Worm (Caenorhabditis elegans) whole organism, young adult: ENCODE measurements around the gene ppm-1.H.

ENCODE experiments used
- B0035.1 ChIP-seq: sonication (generic microtip); optimal IDR thresholded peaks from 2 replicates; lab custom pipeline; 2016; ENCODE audit warnings: missing genetic modification characterization, mild to moderate bottlenecking, missing compliant biosample characterization, missing genotype, missing genetic modification reagents
- Y95B8A.8 ChIP-seq: fragments of 200-800 bp; sonication (Bioruptor generic); IDR thresholded peaks from 2 replicates; pipeline ENCODE4 v1.3.6; 2022; ENCODE audit warnings: missing genetic modification reagents, missing genetic modification characterization, missing compliant biosample characterization
- attf-5 ChIP-seq: fragments of 200-800 bp; sonication (Bioruptor generic); optimal IDR thresholded peaks from 2 replicates; lab custom pipeline; 2018; ENCODE audit warnings: mild to moderate bottlenecking, missing genetic modification characterization, missing compliant biosample characterization
- ceh-100 ChIP-seq: fragments of 200-800 bp; sonication (Bioruptor generic); IDR thresholded peaks from 2 replicates; pipeline ENCODE4 v1.3.6; 2022; ENCODE audit warnings: missing genetic modification reagents, missing genetic modification characterization, missing compliant biosample characterization
- dox-1 ChIP-seq: fragments of 200-800 bp; sonication (Bioruptor generic); IDR thresholded peaks from 2 replicates; pipeline ENCODE4 v1.3.6; 2022; ENCODE audit warnings: missing genetic modification reagents, missing genetic modification characterization, missing compliant biosample characterization
- ekl-4 ChIP-seq: fragments of 200-800 bp; sonication (Bioruptor generic); IDR thresholded peaks from 2 replicates; pipeline ENCODE4 v1.3.6; 2022; ENCODE audit warnings: missing genetic modification reagents, missing genetic modification characterization, missing compliant biosample characterization
- hlh-26 ChIP-seq: fragments of 200-800 bp; sonication (Bioruptor generic); conservative IDR thresholded peaks from 2 replicates; pipeline ENCODE4 v1.3.6; 2022; ENCODE audit warnings: missing genetic modification reagents, missing genetic modification characterization, missing compliant biosample characterization
- hmg-1.2 ChIP-seq: fragments of 200-800 bp; sonication (Bioruptor generic); IDR thresholded peaks from 2 replicates; pipeline ENCODE4 v1.3.6; 2022; ENCODE audit warnings: missing genetic modification reagents, missing genetic modification characterization, missing compliant biosample characterization
- hrde-1 ChIP-seq: sonication (generic microtip); optimal IDR thresholded peaks from 2 replicates; lab custom pipeline; 2016; ENCODE audit warnings: missing genetic modification characterization, mild to moderate bottlenecking, missing compliant biosample characterization, moderate library complexity, missing genotype, missing genetic modification reagents, borderline replicate concordance
- nhr-120 ChIP-seq: fragments of 200-800 bp; sonication (Bioruptor generic); IDR thresholded peaks from 2 replicates; pipeline ENCODE4 v1.3.6; 2022; ENCODE audit warnings: missing genetic modification characterization, missing compliant biosample characterization
- nhr-90 ChIP-seq: sonication (generic microtip); optimal IDR thresholded peaks from 2 replicates; lab custom pipeline; 2016; ENCODE audit warnings: missing genotype, mild to moderate bottlenecking, missing genetic modification characterization, missing compliant biosample characterization
- snpc-4 ChIP-seq, 5 experiments: fragments of 150-350 bp in 1 of 5; sonication (generic microtip) in 4 of 5; optimal IDR thresholded peaks; 2 replicates each; lab custom pipeline; 2014 to 2018; ENCODE audit warnings: missing genetic modification characterization in 5 of 5, missing biosample characterization in 3 of 5, antibody characterized with exemption in 2 of 5, mild to moderate bottlenecking in 2 of 5, missing compliant biosample characterization in 2 of 5, missing genotype in 2 of 5, moderate library complexity in 2 of 5, missing genetic modification reagents in 1 of 5

DNA sequence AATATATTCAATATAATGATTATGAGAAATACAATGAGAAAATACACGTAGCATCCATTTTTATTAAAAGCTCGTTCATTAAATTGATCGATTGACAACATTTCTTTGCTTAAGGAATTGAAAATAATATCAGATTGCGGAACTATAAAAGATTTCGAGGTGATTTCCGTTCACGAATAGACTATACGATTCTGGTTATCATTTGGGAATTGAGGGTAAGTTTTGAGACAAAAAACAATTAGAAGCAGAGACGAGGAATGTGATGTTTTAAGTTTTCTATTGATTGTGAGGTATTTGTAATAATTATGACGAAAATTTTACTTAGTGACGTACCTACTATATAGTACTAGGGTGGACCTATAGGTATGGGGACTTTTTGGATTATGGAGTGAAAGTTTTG is 29.3 kb downstream of the ppm-1.H start, which contains the start of gene sre-19:
- TF ChIP-seq hlh-26 (GFP tag; lab: Robert Waterston, UW) (no peak), hrde-1 (tag; lab: Kevin White, UChicago) (no peak), Y95B8A.8 (GFP tag; lab: Robert Waterston, UW) (no peak), ceh-100 (GFP tag; lab: Robert Waterston, UW) (no peak), nhr-90 (tag; lab: Kevin White, UChicago) (no peak), attf-5 (GFP tag; lab: Kevin White, UChicago) (no peak), ekl-4 (GFP tag; lab: Robert Waterston, UW) (no peak), snpc-4 (GFP tag; optimal IDR thresholded peaks at IDR 0.05; lab: Kevin White, UChicago) (no peak), snpc-4 (tag; optimal IDR thresholded peaks at IDR 0.05; lab: Kevin White, UChicago) (no peak), B0035.1 (tag; lab: Kevin White, UChicago) (no peak), dox-1 (GFP tag; lab: Robert Waterston, UW) (no peak), hmg-1.2 (GFP tag; lab: Robert Waterston, UW) (no peak), nhr-120 (GFP tag; lab: Robert Waterston, UW) (no peak)
